Worm (Caenorhabditis elegans) whole organism, late embryonic: Measurements from ENCODE around the gene hsp-4.

ENCODE experiments used
- C08G9.2 ChIP-seq: sonication (generic microtip); optimal IDR thresholded peaks from 2 replicates; lab custom pipeline; 2016; ENCODE audit warnings: mild to moderate bottlenecking, missing genetic modification characterization, moderate library complexity, missing compliant biosample characterization
- C38D4.7 ChIP-seq: fragments of 200-800 bp; sonication (Bioruptor generic); optimal IDR thresholded peaks from 2 replicates; lab custom pipeline; 2018; ENCODE audit warnings: mild to moderate bottlenecking, missing genetic modification characterization, moderate library complexity, missing compliant biosample characterization
- F13H6.1 ChIP-seq: sonication (generic microtip); optimal IDR thresholded peaks from 2 replicates; lab custom pipeline; 2016; ENCODE audit warnings: missing genetic modification characterization, missing compliant biosample characterization
- K02D7.2 ChIP-seq: sonication (generic microtip); optimal IDR thresholded peaks from 2 replicates; lab custom pipeline; 2017; ENCODE audit warnings: mild to moderate bottlenecking, missing genetic modification characterization, missing compliant biosample characterization
- K09A11.1 ChIP-seq: sonication (generic microtip); optimal IDR thresholded peaks from 2 replicates; lab custom pipeline; 2017; ENCODE audit warnings: antibody characterized with exemption, mild to moderate bottlenecking, missing genetic modification characterization, missing compliant biosample characterization; ENCODE audit not compliant: insufficient read depth
- ahr-1 ChIP-seq: sonication (generic microtip); optimal IDR thresholded peaks from 2 replicates; lab custom pipeline; 2016; ENCODE audit warnings: missing genetic modification characterization, missing compliant biosample characterization
- ama-1 ChIP-seq: fragments of 150-350 bp; optimal IDR thresholded peaks from 2 replicates; lab custom pipeline; 2014
- ceh-18 ChIP-seq: sonication (generic microtip); optimal IDR thresholded peaks from 2 replicates; lab custom pipeline; 2016; ENCODE audit warnings: missing genetic modification characterization, missing compliant biosample characterization
- ceh-19 ChIP-seq: fragments of 200-800 bp; sonication (Bioruptor generic); optimal IDR thresholded peaks from 2 replicates; lab custom pipeline; 2018; ENCODE audit warnings: mild to moderate bottlenecking, missing genetic modification characterization, missing compliant biosample characterization
- ceh-22 ChIP-seq: sonication (generic microtip); optimal IDR thresholded peaks from 2 replicates; lab custom pipeline; 2017; ENCODE audit warnings: missing biosample characterization, missing genetic modification characterization
- ceh-31 ChIP-seq: sonication (generic microtip); optimal IDR thresholded peaks from 2 replicates; lab custom pipeline; 2016; ENCODE audit warnings: missing genetic modification characterization, missing compliant biosample characterization
- ceh-34 ChIP-seq: sonication (generic microtip); optimal IDR thresholded peaks from 2 replicates; lab custom pipeline; 2016; ENCODE audit warnings: mild to moderate bottlenecking, missing genetic modification characterization, missing compliant biosample characterization
- ceh-45 ChIP-seq: fragments of 200-800 bp; sonication (Bioruptor generic); IDR thresholded peaks from 2 replicates; pipeline ENCODE4 v1.3.6; 2022; ENCODE audit warnings: missing genetic modification reagents, missing genetic modification characterization, missing compliant biosample characterization
- ceh-6 ChIP-seq: fragments of 200-800 bp; sonication (Bioruptor generic); optimal IDR thresholded peaks from 2 replicates; lab custom pipeline; 2018; ENCODE audit warnings: mild to moderate bottlenecking, missing genetic modification characterization, missing compliant biosample characterization
- ceh-9 ChIP-seq: sonication (generic microtip); optimal IDR thresholded peaks from 2 replicates; lab custom pipeline; 2016; ENCODE audit warnings: mild to moderate bottlenecking, missing genetic modification characterization, inconsistent platforms, missing compliant biosample characterization
- che-1 ChIP-seq: sonication (generic microtip); optimal IDR thresholded peaks from 2 replicates; lab custom pipeline; 2016; ENCODE audit warnings: mild to moderate bottlenecking, missing genetic modification characterization, missing compliant biosample characterization
- dve-1 ChIP-seq: sonication (generic microtip); optimal IDR thresholded peaks from 2 replicates; lab custom pipeline; 2017; ENCODE audit warnings: antibody characterized with exemption, mild to moderate bottlenecking, missing genetic modification characterization, missing compliant biosample characterization
- elt-2 ChIP-seq: sonication (generic microtip); optimal IDR thresholded peaks from 2 replicates; lab custom pipeline; 2016; ENCODE audit warnings: missing genetic modification reagents, missing genetic modification characterization, missing compliant biosample characterization
- elt-4 ChIP-seq: sonication (generic microtip); optimal IDR thresholded peaks from 2 replicates; lab custom pipeline; 2016; ENCODE audit warnings: missing genetic modification characterization, missing compliant biosample characterization
- fax-1 ChIP-seq: sonication (generic microtip); optimal IDR thresholded peaks from 2 replicates; lab custom pipeline; 2016; ENCODE audit warnings: missing genotype, missing genetic modification characterization, missing compliant biosample characterization
- fkh-10 ChIP-seq: fragments of 150-350 bp; optimal IDR thresholded peaks from 2 replicates; lab custom pipeline; 2014; ENCODE audit warnings: missing biosample characterization, missing genetic modification reagents, missing genetic modification characterization
- fkh-6 ChIP-seq: sonication (generic microtip); optimal IDR thresholded peaks from 2 replicates; lab custom pipeline; 2016; ENCODE audit warnings: missing genetic modification characterization, missing compliant biosample characterization
- gmeb-2 ChIP-seq: sonication (generic microtip); optimal IDR thresholded peaks from 2 replicates; lab custom pipeline; 2016; ENCODE audit warnings: missing genetic modification characterization, inconsistent platforms, missing compliant biosample characterization
- hlh-13 ChIP-seq: fragments of 200-800 bp; sonication (Bioruptor generic); optimal IDR thresholded peaks from 2 replicates; lab custom pipeline; 2018; ENCODE audit warnings: mild to moderate bottlenecking, missing genetic modification characterization, missing compliant biosample characterization
- hlh-15 ChIP-seq: sonication (generic microtip); optimal IDR thresholded peaks from 2 replicates; lab custom pipeline; 2016; ENCODE audit warnings: missing genetic modification characterization, missing compliant biosample characterization
- hlh-30 ChIP-seq: sonication (generic microtip); optimal IDR thresholded peaks from 2 replicates; lab custom pipeline; 2017; ENCODE audit warnings: antibody characterized with exemption, missing genetic modification characterization, missing compliant biosample characterization; ENCODE audit not compliant: insufficient read depth
- hlh-6 ChIP-seq: sonication (generic microtip); optimal IDR thresholded peaks from 2 replicates; lab custom pipeline; 2016; ENCODE audit warnings: missing genotype, missing genetic modification characterization, missing compliant biosample characterization
- lim-6 ChIP-seq: sonication (generic microtip); optimal IDR thresholded peaks from 2 replicates; lab custom pipeline; 2016; ENCODE audit warnings: missing genetic modification characterization, missing compliant biosample characterization
- madf-2 ChIP-seq: sonication (generic microtip); optimal IDR thresholded peaks from 2 replicates; lab custom pipeline; 2017; ENCODE audit warnings: missing genetic modification characterization, missing compliant biosample characterization
- nfya-1 ChIP-seq: sonication (generic microtip); optimal IDR thresholded peaks from 2 replicates; lab custom pipeline; 2017; ENCODE audit warnings: missing genetic modification characterization, mild to moderate bottlenecking, missing compliant biosample characterization, antibody characterized with exemption, moderate library complexity
- nhr-11 ChIP-seq: fragments of 150-350 bp; optimal IDR thresholded peaks from 2 replicates; lab custom pipeline; 2014; ENCODE audit warnings: missing biosample characterization, missing genetic modification characterization
- nhr-232 ChIP-seq: sonication (generic microtip); optimal IDR thresholded peaks from 2 replicates; lab custom pipeline; 2016; ENCODE audit warnings: missing genetic modification characterization, missing compliant biosample characterization
- npax-4 ChIP-seq: sonication (generic microtip); optimal IDR thresholded peaks from 2 replicates; lab custom pipeline; 2016; ENCODE audit warnings: missing genetic modification characterization, missing compliant biosample characterization
- pag-3 ChIP-seq: sonication (generic microtip); optimal IDR thresholded peaks from 2 replicates; lab custom pipeline; 2016; ENCODE audit warnings: missing compliant biosample characterization, missing genetic modification characterization, borderline replicate concordance
- pat-9 ChIP-seq: fragments of 200-800 bp; sonication (Bioruptor generic); optimal IDR thresholded peaks from 2 replicates; lab custom pipeline; 2018; ENCODE audit warnings: mild to moderate bottlenecking, missing genetic modification characterization, moderate library complexity, missing compliant biosample characterization
- pax-1 ChIP-seq: fragments of 150-350 bp; optimal IDR thresholded peaks from 2 replicates; lab custom pipeline; 2014; ENCODE audit warnings: missing biosample characterization, missing genetic modification characterization
- pha-4 ChIP-seq: fragments of 150-350 bp; optimal IDR thresholded peaks from 2 replicates; lab custom pipeline; 2018; ENCODE audit warnings: missing biosample characterization, missing genetic modification reagents, missing genetic modification characterization
- pqm-1 ChIP-seq: sonication (generic microtip); optimal IDR thresholded peaks from 2 replicates; lab custom pipeline; 2016; ENCODE audit warnings: missing genetic modification characterization, missing compliant biosample characterization
- ref-2 ChIP-seq: sonication (generic microtip); optimal IDR thresholded peaks from 2 replicates; lab custom pipeline; 2016; ENCODE audit warnings: missing genetic modification characterization, missing compliant biosample characterization
- rnt-1 ChIP-seq: sonication (generic microtip); optimal IDR thresholded peaks from 2 replicates; lab custom pipeline; 2016; ENCODE audit warnings: missing genetic modification characterization, missing compliant biosample characterization
- sdc-2 ChIP-seq: sonication (generic microtip); optimal IDR thresholded peaks from 2 replicates; lab custom pipeline; 2016; ENCODE audit warnings: missing genotype, missing genetic modification characterization, missing compliant biosample characterization
- syd-9 ChIP-seq: sonication (generic microtip); optimal IDR thresholded peaks from 2 replicates; lab custom pipeline; 2016; ENCODE audit warnings: mild to moderate bottlenecking, missing genetic modification characterization, moderate library complexity, missing compliant biosample characterization
- tbx-2 ChIP-seq: sonication (generic microtip); optimal IDR thresholded peaks from 2 replicates; lab custom pipeline; 2016; ENCODE audit warnings: missing genetic modification characterization, missing compliant biosample characterization
- zip-5 ChIP-seq: sonication (generic microtip); optimal IDR thresholded peaks from 2 replicates; lab custom pipeline; 2016; ENCODE audit warnings: missing genetic modification characterization, missing compliant biosample characterization
- ztf-16 ChIP-seq: sonication (generic microtip); optimal IDR thresholded peaks from 2 replicates; lab custom pipeline; 2017; ENCODE audit warnings: missing genetic modification characterization, missing compliant biosample characterization

The hsp-4 gene

DNA sequence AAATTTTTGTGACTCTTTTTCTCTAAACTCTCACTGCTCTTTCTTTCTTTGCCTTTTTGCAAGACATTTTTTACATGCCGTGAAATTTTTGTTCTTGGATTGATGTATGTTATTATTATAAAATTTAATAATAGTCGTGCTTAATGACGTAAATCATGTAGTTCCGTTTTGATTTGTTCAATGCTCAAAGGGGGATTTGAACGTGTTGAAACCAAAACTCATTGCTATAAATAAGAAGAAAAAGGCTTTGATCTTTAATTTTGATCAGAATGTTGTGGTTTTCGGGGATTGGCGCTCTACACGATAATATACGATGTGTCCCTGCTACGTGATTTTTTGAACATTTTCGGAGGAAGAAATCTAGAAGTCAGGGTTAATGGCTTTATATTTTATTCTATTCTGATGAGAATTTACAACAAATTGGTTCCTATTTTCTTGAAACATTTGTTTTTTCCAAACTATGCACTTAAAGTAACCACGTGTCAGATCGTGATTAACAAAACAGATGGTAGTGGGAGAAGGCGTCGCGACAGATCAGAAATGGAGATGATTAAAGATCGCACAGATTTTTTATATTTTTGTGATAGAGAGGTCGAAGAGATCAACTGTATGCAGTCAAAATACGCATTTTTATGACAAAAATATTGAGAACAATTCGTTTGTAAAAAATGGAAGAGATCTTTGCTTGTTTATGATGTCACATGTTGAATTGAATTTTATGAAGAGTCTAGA lies 10.7 kb downstream of the hsp-4 start:
- no peak for TF ChIP-seq ama-1 (lab: Kevin White, UChicago)
- no peak for TF ChIP-seq ceh-45 (GFP tag; lab: Robert Waterston, UW)
- TF ChIP-seq lim-6 (tag; lab: Kevin White, UChicago) = no peak
- no peak for TF ChIP-seq pax-1
- no peak for TF ChIP-seq K02D7.2 (tag; lab: Kevin White, UChicago)
- no peak for TF ChIP-seq hlh-15 (tag; lab: Kevin White, UChicago)
- no peak for TF ChIP-seq nhr-11
- no peak for TF ChIP-seq pat-9 (tag; lab: Kevin White, UChicago)
- TF ChIP-seq C08G9.2 = no peak

DNA sequence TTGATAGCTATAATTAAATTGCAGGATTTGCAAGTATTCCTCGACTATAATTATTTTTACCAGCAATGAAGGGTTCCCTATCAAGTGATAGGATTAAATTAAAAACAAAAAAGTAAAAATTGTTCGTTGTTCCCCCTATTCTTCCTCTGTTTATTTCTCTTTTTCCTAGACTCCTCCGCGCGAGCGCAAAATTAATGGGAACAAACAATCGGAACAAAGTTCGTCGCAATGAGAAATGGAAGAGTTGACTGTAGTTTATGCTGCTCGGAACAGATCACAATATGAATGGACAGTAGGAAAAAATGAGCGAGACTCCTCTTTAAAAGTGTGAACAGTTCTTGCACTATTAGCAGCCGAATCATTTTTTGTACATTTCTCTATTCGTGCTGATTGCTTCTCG lies 11.7 kb downstream of the hsp-4 start:
- TF ChIP-seq che-1 (tag; lab: Kevin White, UChicago) = no peak
- TF ChIP-seq sdc-2 (tag; lab: Kevin White, UChicago) = no peak
- TF ChIP-seq zip-5 (tag; lab: Kevin White, UChicago) = no peak
- no peak for TF ChIP-seq ceh-19
- no peak for TF ChIP-seq nhr-232 (tag; lab: Kevin White, UChicago)
- no peak for TF ChIP-seq elt-2
- TF ChIP-seq pha-4 = no peak
- TF ChIP-seq hlh-13 (GFP tag; lab: Kevin White, UChicago) = no peak
- no peak for TF ChIP-seq nfya-1
- no peak for TF ChIP-seq fkh-10 (GFP tag; lab: Kevin White, UChicago)
- no peak for TF ChIP-seq ceh-18 (tag; lab: Kevin White, UChicago)
- no peak for TF ChIP-seq npax-4 (tag; lab: Kevin White, UChicago)
- TF ChIP-seq rnt-1 (tag; lab: Kevin White, UChicago) = no peak
- no peak for TF ChIP-seq ztf-16 (tag; lab: Kevin White, UChicago)

DNA sequence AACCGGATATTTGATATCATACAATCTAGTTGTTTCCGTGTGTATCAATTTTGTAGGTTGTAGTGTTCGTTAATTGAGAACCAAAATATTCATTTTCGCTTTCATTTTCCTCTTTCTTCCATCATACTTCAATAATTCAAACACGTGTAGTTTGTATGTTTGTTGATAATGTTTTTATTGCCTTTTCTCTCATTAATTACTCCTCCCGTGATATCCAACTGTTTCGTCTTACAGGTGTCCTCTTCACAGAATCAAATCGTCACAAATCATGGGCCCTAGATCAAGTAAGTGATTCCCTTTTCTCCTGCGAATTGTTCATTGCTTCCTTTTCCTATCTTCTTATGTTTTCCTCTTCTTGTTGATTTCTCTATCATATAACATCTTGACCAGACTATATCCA lies 13.4 kb downstream of the hsp-4 start, which contains the start of gene nhr-21:
TSS of gene nhr-21 (plus strand) at position 235 of the 400 bp plus-strand sequence.
- TF ChIP-seq F13H6.1 (tag; lab: Kevin White, UChicago) (no peak), nhr-11 (no peak), ceh-34 (tag; lab: Kevin White, UChicago) (no peak), C38D4.7 (GFP tag; lab: Kevin White, UChicago) (no peak), che-1 (tag; lab: Kevin White, UChicago) (no peak), tbx-2 (tag; lab: Kevin White, UChicago) (no peak), ama-1 (lab: Kevin White, UChicago) (no peak), ceh-6 (GFP tag; lab: Kevin White, UChicago) (no peak), ahr-1 (tag; lab: Kevin White, UChicago) (no peak), pag-3 (tag; lab: Kevin White, UChicago) (no peak), syd-9 (tag; lab: Kevin White, UChicago) (no peak), pat-9 (tag; lab: Kevin White, UChicago) (no peak), ceh-9 (tag; lab: Kevin White, UChicago) (no peak), ceh-18 (tag; lab: Kevin White, UChicago) (no peak), fax-1 (tag; lab: Kevin White, UChicago) (no peak), elt-4 (no peak), ref-2 (tag; lab: Kevin White, UChicago) (no peak), rnt-1 (tag; lab: Kevin White, UChicago) (no peak), K09A11.1 (tag; lab: Kevin White, UChicago) (no peak)

DNA sequence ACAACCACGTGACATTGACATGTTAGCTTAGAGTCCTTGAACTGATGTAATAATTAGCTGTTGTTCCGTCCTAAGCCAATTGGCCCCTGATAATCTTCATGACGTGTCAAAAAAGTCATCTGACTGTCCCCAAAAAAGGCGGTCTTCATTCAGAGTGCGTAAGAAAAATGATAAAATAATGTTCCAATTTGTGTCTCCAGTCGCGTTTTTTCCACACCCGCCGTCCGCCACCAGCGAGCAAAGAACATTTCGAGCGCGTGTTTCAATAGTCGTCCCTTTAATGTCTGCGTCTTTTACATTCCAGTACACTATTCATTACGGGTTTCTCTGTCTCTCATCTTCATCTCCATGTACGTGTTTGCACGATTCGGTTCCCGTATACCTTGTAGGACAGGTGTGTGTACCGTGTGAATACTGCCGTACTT lies 15.0 kb downstream of the hsp-4 start:
- TF ChIP-seq hlh-15 (tag; lab: Kevin White, UChicago) = no peak
- TF ChIP-seq hlh-6 (tag; lab: Kevin White, UChicago) = no peak
- no peak for TF ChIP-seq ama-1 (lab: Kevin White, UChicago)
- TF ChIP-seq hlh-30 (tag; lab: Kevin White, UChicago) = peak; percentile 63
- no peak for TF ChIP-seq pqm-1 (tag; lab: Kevin White, UChicago)
- TF ChIP-seq gmeb-2 = no peak
- TF ChIP-seq dve-1 (tag; lab: Kevin White, UChicago) = peak; percentile 7
- no peak for TF ChIP-seq nhr-11
- peak; percentile 3 for TF ChIP-seq nfya-1
- no peak for TF ChIP-seq fkh-6 (tag; lab: Kevin White, UChicago)
- TF ChIP-seq ceh-22 (tag; lab: Kevin White, UChicago) = no peak
- no peak for TF ChIP-seq pha-4
- peak; percentile 17 for TF ChIP-seq ceh-31 (tag; lab: Kevin White, UChicago)
- peak; percentile 36 for TF ChIP-seq elt-2
- no peak for TF ChIP-seq madf-2 (tag; lab: Kevin White, UChicago)
- peak; percentile 58 for TF ChIP-seq tbx-2 (tag; lab: Kevin White, UChicago)
- TF ChIP-seq elt-4 = no peak
- TF ChIP-seq ceh-18 (tag; lab: Kevin White, UChicago) = peak; percentile 15
- TF ChIP-seq, all 69 proteins: peak for 7
